Fruit fly (Drosophila melanogaster) whole organism, embryonic: ENCODE measurements around the gene CG16779.

ENCODE experiments used
- Adf1 ChIP-seq: fragments of 200-800 bp; sonication (Bioruptor generic); IDR thresholded peaks from 2 replicates; pipeline ENCODE4 v1.3.6; 2022; ENCODE audit warnings: missing biosample characterization, missing genetic modification characterization
- B-H1 ChIP-seq: fragments of 200-800 bp; sonication (Bioruptor generic); IDR thresholded peaks from 3 replicates; pipeline ENCODE4 v1.3.6; 2022; ENCODE audit warnings: missing biosample characterization, missing genetic modification characterization
- BEAF-32 ChIP-seq: fragments of 200-800 bp; sonication (Bioruptor generic); optimal IDR thresholded peaks from 3 replicates; lab custom pipeline; 2017; ENCODE audit warnings: missing biosample characterization, missing genetic modification characterization, mild to moderate bottlenecking, moderate library complexity, missing genetic modification reagents
- Bgb ChIP-seq: fragments of 200-800 bp; sonication (Bioruptor generic); IDR thresholded peaks from 2 replicates; pipeline ENCODE4 v1.3.6; 2022; ENCODE audit warnings: missing biosample characterization, missing genetic modification characterization; ENCODE audit not compliant: partially characterized antibody
- BtbVII ChIP-seq: fragments of 200-800 bp; sonication (Bioruptor generic); optimal IDR thresholded peaks from 3 replicates; lab custom pipeline; 2017; ENCODE audit warnings: missing biosample characterization, mild to moderate bottlenecking, missing genetic modification characterization
- CG13894 ChIP-seq: fragments of 200-800 bp; sonication (Bioruptor generic); optimal IDR thresholded peaks from 3 replicates; lab custom pipeline; 2018; ENCODE audit warnings: missing biosample characterization, mild to moderate bottlenecking, missing genetic modification characterization, moderate library complexity
- CG17385 ChIP-seq: fragments of 200-800 bp; sonication (Bioruptor generic); optimal IDR thresholded peaks from 3 replicates; lab custom pipeline; 2018; ENCODE audit warnings: missing biosample characterization, mild to moderate bottlenecking, missing genetic modification characterization
- CG17612 ChIP-seq: fragments of 200-800 bp; sonication (Bioruptor generic); IDR thresholded peaks from 2 replicates; pipeline ENCODE4 v1.3.6; 2022; ENCODE audit warnings: missing biosample characterization, missing genetic modification characterization
- CG18599 ChIP-seq: fragments of 200-800 bp; sonication (Bioruptor generic); optimal IDR thresholded peaks from 3 replicates; lab custom pipeline; 2017; ENCODE audit warnings: missing biosample characterization, missing genetic modification characterization, mild to moderate bottlenecking, moderate library complexity, missing genetic modification reagents
- CG18619 ChIP-seq: fragments of 200-800 bp; sonication (Bioruptor generic); optimal IDR thresholded peaks from 3 replicates; lab custom pipeline; 2017; ENCODE audit warnings: missing biosample characterization, mild to moderate bottlenecking, missing genetic modification characterization
- CG2678 ChIP-seq: fragments of 200-800 bp; sonication (Bioruptor generic); optimal IDR thresholded peaks from 3 replicates; lab custom pipeline; 2019; ENCODE audit warnings: missing biosample characterization, mild to moderate bottlenecking, missing genetic modification characterization, moderate library complexity
- CG2875 ChIP-seq: fragments of 200-800 bp; sonication (Bioruptor generic); optimal IDR thresholded peaks from 2 replicates; lab custom pipeline; 2017; ENCODE audit warnings: missing biosample characterization, mild to moderate bottlenecking, missing genetic modification characterization, missing genetic modification reagents
- CG30403 ChIP-seq: fragments of 200-800 bp; sonication (Bioruptor generic); optimal IDR thresholded peaks from 3 replicates; lab custom pipeline; 2016; ENCODE audit warnings: missing biosample characterization, missing genetic modification characterization
- CG3065 ChIP-seq: fragments of 200-800 bp; sonication (Bioruptor generic); optimal IDR thresholded peaks from 2 replicates; lab custom pipeline; 2016; ENCODE audit warnings: missing biosample characterization, missing genetic modification characterization
- CG31388 ChIP-seq: fragments of 200-800 bp; sonication (Bioruptor generic); optimal IDR thresholded peaks from 2 replicates; lab custom pipeline; 2016; ENCODE audit warnings: missing biosample characterization, missing genetic modification characterization
- CG32767 ChIP-seq: fragments of 200-800 bp; sonication (Bioruptor generic); IDR thresholded peaks from 2 replicates; pipeline ENCODE4 v1.3.6; 2022; ENCODE audit warnings: missing biosample characterization, missing genetic modification characterization
- CG32772 ChIP-seq: fragments of 200-800 bp; sonication (Bioruptor generic); IDR thresholded peaks from 2 replicates; pipeline ENCODE4 v1.3.6; 2022; ENCODE audit warnings: missing biosample characterization, missing genetic modification characterization
- CG3838 ChIP-seq: fragments of 200-800 bp; sonication (Bioruptor generic); optimal IDR thresholded peaks from 3 replicates; lab custom pipeline; 2016; ENCODE audit warnings: missing biosample characterization, missing genetic modification characterization
- CG4730 ChIP-seq: fragments of 200-800 bp; sonication (Bioruptor generic); IDR thresholded peaks from 2 replicates; pipeline ENCODE4 v1.3.6; 2022; ENCODE audit warnings: missing biosample characterization, missing genetic modification characterization
- CG7556 ChIP-seq: fragments of 200-800 bp; sonication (Bioruptor generic); optimal IDR thresholded peaks from 2 replicates; lab custom pipeline; 2017; ENCODE audit warnings: missing biosample characterization, mild to moderate bottlenecking, missing genetic modification characterization
- CG9817 ChIP-seq: fragments of 200-800 bp; sonication (Bioruptor generic); optimal IDR thresholded peaks from 2 replicates; lab custom pipeline; 2018; ENCODE audit warnings: missing biosample characterization, mild to moderate bottlenecking, missing genetic modification characterization, moderate library complexity
- Dip2 ChIP-seq: fragments of 200-800 bp; sonication (Bioruptor generic); IDR thresholded peaks from 2 replicates; pipeline ENCODE4 v1.3.6; 2022; ENCODE audit warnings: missing biosample characterization, missing genetic modification characterization
- Dp ChIP-seq: fragments of 200-800 bp; sonication (Bioruptor generic); optimal IDR thresholded peaks from 2 replicates; lab custom pipeline; 2018; ENCODE audit warnings: missing biosample characterization, mild to moderate bottlenecking, missing genetic modification characterization, moderate library complexity
- Eip74EF ChIP-seq, 2 experiments: fragments of 200-800 bp in 1 of 2; fragments of >200 bp in 1 of 2; sonication (Bioruptor generic) in 1 of 2; optimal IDR thresholded peaks; 2 replicates each; lab custom pipeline; 2017 to 2019; ENCODE audit warnings: missing biosample characterization in 2 of 2, missing genetic modification characterization in 2 of 2, mild to moderate bottlenecking in 1 of 2, moderate library complexity in 1 of 2
- Ets65A ChIP-seq: fragments of 200-800 bp; sonication (Bioruptor generic); peaks from one replicate; lab custom pipeline; 2016; ENCODE audit warnings: missing biosample characterization, missing genetic modification characterization
- HLH4C ChIP-seq: fragments of 200-800 bp; sonication (Bioruptor generic); IDR thresholded peaks from 3 replicates; pipeline ENCODE4 v1.3.6; 2022; ENCODE audit warnings: missing biosample characterization, missing genetic modification characterization; ENCODE audit not compliant: partially characterized antibody
- Myb ChIP-seq: fragments of 200-800 bp; sonication (Bioruptor generic); optimal IDR thresholded peaks from 2 replicates; lab custom pipeline; 2016; ENCODE audit warnings: missing biosample characterization, missing genetic modification characterization
- NK7.1 ChIP-seq: fragments of 200-800 bp; sonication (Bioruptor generic); optimal IDR thresholded peaks from 3 replicates; lab custom pipeline; 2016; ENCODE audit warnings: missing biosample characterization, missing genetic modification characterization
- Poxn ChIP-seq: fragments of 200-800 bp; sonication (Bioruptor generic); IDR thresholded peaks from 2 replicates; pipeline ENCODE4 v1.3.6; 2022; ENCODE audit warnings: missing biosample characterization, missing genetic modification characterization
- Scr ChIP-seq: fragments of 200-800 bp; sonication (Bioruptor generic); IDR thresholded peaks from 2 replicates; pipeline ENCODE4 v1.3.6; 2022; ENCODE audit warnings: missing biosample characterization, missing genetic modification characterization; ENCODE audit not compliant: partially characterized antibody
- TFAM ChIP-seq: fragments of 200-800 bp; sonication (Bioruptor generic); optimal IDR thresholded peaks from 2 replicates; lab custom pipeline; 2017; ENCODE audit warnings: missing biosample characterization, missing genetic modification characterization, inconsistent platforms
- Usf ChIP-seq: fragments of 200-800 bp; sonication (Bioruptor generic); optimal IDR thresholded peaks from 2 replicates; lab custom pipeline; 2017; ENCODE audit warnings: missing genotype, missing biosample characterization, missing genetic modification characterization
- abd-A ChIP-seq: fragments of 200-800 bp; sonication (Bioruptor generic); optimal IDR thresholded peaks from 3 replicates; lab custom pipeline; 2019; ENCODE audit warnings: missing biosample characterization, mild to moderate bottlenecking, missing genetic modification characterization, moderate library complexity
- danr ChIP-seq: fragments of 200-800 bp; sonication (Bioruptor generic); IDR thresholded peaks from 2 replicates; pipeline ENCODE4 v1.3.6; 2022; ENCODE audit warnings: missing biosample characterization, missing genetic modification characterization
- dm ChIP-seq: fragments of 200-800 bp; sonication (Bioruptor generic); optimal IDR thresholded peaks from 3 replicates; lab custom pipeline; 2016; ENCODE audit warnings: missing biosample characterization, missing genetic modification characterization
- exex ChIP-seq: fragments of 200-800 bp; sonication (Bioruptor generic); optimal IDR thresholded peaks from 4 replicates; lab custom pipeline; 2018; ENCODE audit warnings: missing biosample characterization, mild to moderate bottlenecking, missing genetic modification characterization, moderate library complexity
- fru ChIP-seq: fragments of >200 bp; optimal IDR thresholded peaks from 2 replicates; lab custom pipeline; 2017
- grau ChIP-seq: fragments of 200-800 bp; optimal IDR thresholded peaks from 3 replicates; lab custom pipeline; 2019; ENCODE audit warnings: missing biosample characterization, mild to moderate bottlenecking, missing genetic modification characterization, moderate library complexity
- hbn ChIP-seq: fragments of 200-800 bp; sonication (Bioruptor generic); IDR thresholded peaks from 2 replicates; pipeline ENCODE4 v1.3.6; 2022; ENCODE audit warnings: missing biosample characterization, missing genetic modification characterization; ENCODE audit not compliant: partially characterized antibody
- hkb ChIP-seq, 2 experiments: fragments of 200-800 bp in 1 of 2; fragments of >200 bp in 1 of 2; sonication (Bioruptor generic) in 1 of 2; IDR thresholded peaks in 1 of 2; optimal IDR thresholded peaks in 1 of 2; 2 replicates each; pipeline versions ENCODE4 v1.3.6 to Lab custom; 2017 to 2022; ENCODE audit warnings: missing biosample characterization in 1 of 2, missing genetic modification characterization in 1 of 2
- hth ChIP-seq: fragments of >200 bp; optimal IDR thresholded peaks from 2 replicates; lab custom pipeline; 2017; ENCODE audit warnings: inconsistent platforms
- insv ChIP-seq, 2 experiments: fragments of 200-800 bp; sonication (Bioruptor generic); optimal IDR thresholded peaks; 3 replicates each; lab custom pipeline; 2016 to 2018; ENCODE audit warnings: missing biosample characterization in 2 of 2, missing genetic modification characterization in 2 of 2
- odd ChIP-seq: fragments of 200-800 bp; sonication (Bioruptor generic); optimal IDR thresholded peaks from 2 replicates; lab custom pipeline; 2017; ENCODE audit warnings: missing biosample characterization, mild to moderate bottlenecking, missing genetic modification characterization
- org-1 ChIP-seq: fragments of 200-800 bp; sonication (Bioruptor generic); optimal IDR thresholded peaks from 2 replicates; lab custom pipeline; 2017; ENCODE audit warnings: missing biosample characterization, missing genetic modification characterization
- pfk ChIP-seq: fragments of 200-800 bp; sonication (Bioruptor generic); optimal IDR thresholded peaks from 2 replicates; lab custom pipeline; 2018; ENCODE audit warnings: missing biosample characterization, mild to moderate bottlenecking, missing genetic modification characterization, moderate library complexity
- seq ChIP-seq: fragments of 200-800 bp; sonication (Bioruptor generic); IDR thresholded peaks from 2 replicates; pipeline ENCODE4 v1.3.6; 2022; ENCODE audit warnings: missing biosample characterization, missing genetic modification characterization
- slbo ChIP-seq: fragments of 200-800 bp; sonication (Bioruptor generic); IDR thresholded peaks from 2 replicates; pipeline ENCODE4 v1.3.6; 2022; ENCODE audit warnings: missing biosample characterization, missing genetic modification characterization
- so ChIP-seq: fragments of 200-800 bp; sonication (Bioruptor generic); IDR thresholded peaks from 3 replicates; pipeline ENCODE4 v1.3.6; 2022; ENCODE audit warnings: missing biosample characterization, missing genetic modification characterization
- tgo ChIP-seq: fragments of 200-800 bp; sonication (Bioruptor generic); IDR thresholded peaks from 3 replicates; pipeline ENCODE4 v1.3.6; 2022; ENCODE audit warnings: missing biosample characterization, missing genetic modification characterization
- zen ChIP-seq: fragments of 200-800 bp; sonication (Bioruptor generic); optimal IDR thresholded peaks from 3 replicates; lab custom pipeline; 2018; ENCODE audit warnings: missing biosample characterization, mild to moderate bottlenecking, missing genetic modification characterization, moderate library complexity
- zen2 ChIP-seq: fragments of 200-800 bp; sonication (Bioruptor generic); IDR thresholded peaks from 3 replicates; pipeline ENCODE4 v1.3.6; 2022; ENCODE audit warnings: missing biosample characterization, missing genetic modification characterization; ENCODE audit not compliant: partially characterized antibody
- zf30C ChIP-seq: fragments of 200-800 bp; sonication (Bioruptor generic); optimal IDR thresholded peaks from 3 replicates; lab custom pipeline; 2018; ENCODE audit warnings: missing biosample characterization, mild to moderate bottlenecking, missing genetic modification characterization

CG16779 gene

dm6 chr3R:9419300-9419652, 74.2 kb downstream of the CG16779 start (continued):
- no peak for TF ChIP-seq slbo (GFP tag; lab: Robert Waterston, UW)
- no peak for TF ChIP-seq CG32767 (GFP tag; lab: Robert Waterston, UW)
- no peak for TF ChIP-seq Scr (GFP tag; lab: Robert Waterston, UW)
- no peak for TF ChIP-seq zen (tag; lab: Kevin White, UChicago)
- TF ChIP-seq Dip2, result no peak
- TF ChIP-seq seq (GFP tag; lab: Robert Waterston, UW), result no peak
- no peak for TF ChIP-seq CG32772 (GFP tag; lab: Robert Waterston, UW)
- TF ChIP-seq hkb (optimal IDR thresholded peaks at IDR 0.05; lab: Kevin White, UChicago), result no peak
- TF ChIP-seq hkb (GFP tag; IDR thresholded peaks at IDR 0.05; lab: Robert Waterston, UW), result no peak
- no peak for TF ChIP-seq Bgb (GFP tag; lab: Robert Waterston, UW)
- TF ChIP-seq HLH4C (GFP tag; lab: Robert Waterston, UW), result no peak
- TF ChIP-seq danr (GFP tag; lab: Robert Waterston, UW), result no peak
- TF ChIP-seq CG2875 (GFP tag; lab: Kevin White, UChicago), result no peak
- no peak for TF ChIP-seq CG2678 (tag; lab: Kevin White, UChicago)
- TF ChIP-seq org-1 (GFP tag; lab: Kevin White, UChicago), result no peak
- TF ChIP-seq zf30C, result no peak
- no peak for TF ChIP-seq CG30403
- no peak for TF ChIP-seq exex (tag; lab: Kevin White, UChicago)
- TF ChIP-seq Dp (GFP tag; lab: Kevin White, UChicago), result no peak
- no peak for TF ChIP-seq insv (GFP tag; optimal IDR thresholded peaks at IDR 0.05; lab: Kevin White, UChicago)
- TF ChIP-seq so (GFP tag; lab: Robert Waterston, UW), result no peak
- no peak for TF ChIP-seq hbn (GFP tag; lab: Robert Waterston, UW)
- TF ChIP-seq Adf1 (GFP tag; lab: Robert Waterston, UW), result no peak
- TF ChIP-seq CG9817 (tag; lab: Kevin White, UChicago), result no peak
- no peak for TF ChIP-seq CG17612 (GFP tag; lab: Robert Waterston, UW)
- no peak for TF ChIP-seq zen2 (GFP tag; lab: Robert Waterston, UW)
- no peak for TF ChIP-seq Myb (GFP tag; lab: Kevin White, UChicago)
- no peak for TF ChIP-seq odd (GFP tag; lab: Kevin White, UChicago)
- peak; percentile 2 for TF ChIP-seq pfk (GFP tag; lab: Kevin White, UChicago)
- TF ChIP-seq CG4730 (GFP tag; lab: Robert Waterston, UW), result no peak
- peak; percentile 4 for TF ChIP-seq CG13894 (tag; lab: Kevin White, UChicago)
- no peak for TF ChIP-seq Eip74EF (GFP tag; optimal IDR thresholded peaks at IDR 0.05; lab: Kevin White, UChicago)
- peak; percentile 10 for TF ChIP-seq grau (tag; lab: Kevin White, UChicago)
- TF ChIP-seq Usf, result no peak
- peak; percentile 61 for TF ChIP-seq CG17385 (GFP tag; lab: Kevin White, UChicago)
- no peak for TF ChIP-seq NK7.1
- TF ChIP-seq CG3838 (GFP tag; lab: Kevin White, UChicago), result no peak
- TF ChIP-seq Poxn (GFP tag; lab: Robert Waterston, UW), result no peak
- no peak for TF ChIP-seq CG31388 (GFP tag; lab: Kevin White, UChicago)
- no peak for TF ChIP-seq dm (GFP tag; lab: Kevin White, UChicago)
- no peak for TF ChIP-seq Ets65A (GFP tag; lab: Kevin White, UChicago)
- TF ChIP-seq CG18599 (GFP tag; lab: Kevin White, UChicago), result peak; percentile 24
- peak; percentile 14 for TF ChIP-seq abd-A (tag; lab: Kevin White, UChicago)
- TF ChIP-seq fru, result no peak
- TF ChIP-seq CG7556 (GFP tag; lab: Kevin White, UChicago), result no peak
- TF ChIP-seq tgo (GFP tag; lab: Robert Waterston, UW), result no peak
- no peak for TF ChIP-seq B-H1 (GFP tag; lab: Robert Waterston, UW)
- TF ChIP-seq BEAF-32, result no peak
- TF ChIP-seq hth (lab: Kevin White, UChicago), result no peak
- TF ChIP-seq CG18619 (GFP tag; lab: Kevin White, UChicago), result no peak
- TF ChIP-seq TFAM, result no peak
- peak; percentile 39 for TF ChIP-seq BtbVII (GFP tag; lab: Kevin White, UChicago)
- TF ChIP-seq CG3065, result no peak
